ENCODE assay signal across 3 worm cellular contexts in genomic region chrV:11644166-11644565, ce11.
TF ChIP-seq lines count a peak whose summit lies in the region.

Gene bir-1, plus strand, starts transcription at chrV:11644477.

TF ChIP-seq in whole organism, L1 larva, 84 proteins besides CTCF, POLR2A, EP300 and RAD21 (continued from another document and continues in another):
- TF ChIP-seq blmp-1 (tag; optimal IDR thresholded peaks at IDR 0.05; lab: Kevin White, UChicago) = peak; percentile 65
- TF ChIP-seq lin-14 (GFP tag; optimal IDR thresholded peaks at IDR 0.05; lab: Kevin White, UChicago) = peak; percentile 79
- TF ChIP-seq snu-23 (GFP tag; optimal IDR thresholded peaks at IDR 0.05; lab: Kevin White, UChicago) = peak; percentile 66
- TF ChIP-seq nhr-20 (tag; optimal IDR thresholded peaks at IDR 0.05; lab: Kevin White, UChicago) = peak; percentile 49
- TF ChIP-seq elt-2 (tag; optimal IDR thresholded peaks at IDR 0.05; lab: Kevin White, UChicago) = no peak
- peak; percentile 52 for TF ChIP-seq irx-1 (tag; optimal IDR thresholded peaks at IDR 0.05; lab: Kevin White, UChicago)
- TF ChIP-seq ces-1 (GFP tag; optimal IDR thresholded peaks at IDR 0.05; lab: Kevin White, UChicago) = no peak
- peak; percentile 40 for TF ChIP-seq dsc-1 (tag; optimal IDR thresholded peaks at IDR 0.05; lab: Kevin White, UChicago)
- no peak for TF ChIP-seq fkh-10 (GFP tag; optimal IDR thresholded peaks at IDR 0.05; lab: Kevin White, UChicago)
- no peak for TF ChIP-seq F16B12.6 (tag; optimal IDR thresholded peaks at IDR 0.05; lab: Kevin White, UChicago)
- peak; percentile 33 for TF ChIP-seq unc-86 (tag; optimal IDR thresholded peaks at IDR 0.05; lab: Kevin White, UChicago)
- peak; percentile 60 for TF ChIP-seq isw-1 (GFP tag; IDR thresholded peaks at IDR 0.05; lab: Robert Waterston, UW)
- peak; percentile 50 for TF ChIP-seq snpc-4 (tag; optimal IDR thresholded peaks at IDR 0.05; lab: Kevin White, UChicago)
- no peak for TF ChIP-seq unc-62 (GFP tag; optimal IDR thresholded peaks at IDR 0.05; lab: Kevin White, UChicago)
- peak; percentile 77 for TF ChIP-seq mep-1 (tag; optimal IDR thresholded peaks at IDR 0.05; lab: Kevin White, UChicago)
- TF ChIP-seq nhr-12 (tag; optimal IDR thresholded peaks at IDR 0.05; lab: Kevin White, UChicago) = no peak
- no peak for TF ChIP-seq sptf-1 (tag; optimal IDR thresholded peaks at IDR 0.05; lab: Kevin White, UChicago)
- TF ChIP-seq egl-27 (tag; optimal IDR thresholded peaks at IDR 0.05; lab: Kevin White, UChicago) = no peak
- TF ChIP-seq swsn-7 (tag; optimal IDR thresholded peaks at IDR 0.05; lab: Kevin White, UChicago) = peak; percentile 54
- peak; percentile 18 for TF ChIP-seq nhr-77 (tag; optimal IDR thresholded peaks at IDR 0.05; lab: Kevin White, UChicago)
- TF ChIP-seq elt-3 (tag; optimal IDR thresholded peaks at IDR 0.05; lab: Kevin White, UChicago) = peak in 1 of 6 experiments; percentile 4
- peak; percentile 55 for TF ChIP-seq unc-130 (tag; optimal IDR thresholded peaks at IDR 0.05; lab: Kevin White, UChicago)
- peak in 1 of 2 experiments; percentile 84 for TF ChIP-seq mdl-1 (tag; optimal IDR thresholded peaks at IDR 0.05; lab: Kevin White, UChicago)
- TF ChIP-seq rnt-1 (tag; optimal IDR thresholded peaks at IDR 0.05; lab: Kevin White, UChicago) = peak; percentile 91
- TF ChIP-seq pag-3 (tag; optimal IDR thresholded peaks at IDR 0.05; lab: Kevin White, UChicago; ENCODE audit: borderline replicate concordance, insufficient read depth) = peak; percentile 19
- TF ChIP-seq pax-3 (tag; optimal IDR thresholded peaks at IDR 0.05; lab: Kevin White, UChicago) = peak; percentile 60
- TF ChIP-seq fkh-4 (tag; optimal IDR thresholded peaks at IDR 0.05; lab: Kevin White, UChicago; ENCODE audit: borderline replicate concordance) = peak; percentile 24
- TF ChIP-seq zip-4 (GFP tag; optimal IDR thresholded peaks at IDR 0.05; lab: Kevin White, UChicago) = no peak
- TF ChIP-seq aha-1 (tag; optimal IDR thresholded peaks at IDR 0.05; lab: Kevin White, UChicago) = no peak
- TF ChIP-seq lsy-2 (tag; optimal IDR thresholded peaks at IDR 0.05; lab: Kevin White, UChicago) = peak; percentile 52 to 80
- TF ChIP-seq lin-35 (GFP tag; optimal IDR thresholded peaks at IDR 0.05; lab: Kevin White, UChicago) = peak; percentile 76 to 89
- peak; percentile 68 for TF ChIP-seq nhr-47 (tag; optimal IDR thresholded peaks at IDR 0.05; lab: Kevin White, UChicago)
- TF ChIP-seq ceh-63 (GFP tag; optimal IDR thresholded peaks at IDR 0.05; lab: Kevin White, UChicago) = no peak
- peak; percentile 71 for TF ChIP-seq skn-1 (tag; optimal IDR thresholded peaks at IDR 0.05; lab: Kevin White, UChicago)
- peak; percentile 62 for TF ChIP-seq nhr-85 (tag; lab: Kevin White, UChicago)
- TF ChIP-seq nhr-84 (tag; optimal IDR thresholded peaks at IDR 0.05; lab: Kevin White, UChicago) = no peak
- TF ChIP-seq pqm-1 (tag; optimal IDR thresholded peaks at IDR 0.05; lab: Kevin White, UChicago) = no peak
- peak; percentile 25 for TF ChIP-seq fos-1 (tag; optimal IDR thresholded peaks at IDR 0.05; lab: Kevin White, UChicago)
- peak; percentile 11; the same call in 1 of the 2 replicates for TF ChIP-seq mab-9 (GFP tag; IDR thresholded peaks at IDR 0.05; lab: Robert Waterston, UW)
- peak; percentile 21 for TF ChIP-seq nhr-19 (GFP tag; conservative IDR thresholded peaks at IDR 0.05; lab: Robert Waterston, UW)
- peak; percentile 79 for TF ChIP-seq nhr-71 (tag; optimal IDR thresholded peaks at IDR 0.05; lab: Kevin White, UChicago)
- TF ChIP-seq ztf-11 (tag; optimal IDR thresholded peaks at IDR 0.05; lab: Kevin White, UChicago) = peak in 1 of 2 experiments; percentile 60
- TF ChIP-seq ceh-90 (tag; optimal IDR thresholded peaks at IDR 0.05; lab: Kevin White, UChicago) = peak; percentile 69
- no peak for TF ChIP-seq sox-4 (tag; optimal IDR thresholded peaks at IDR 0.05; lab: Kevin White, UChicago)

TF ChIP-seq in whole organism, L3 larva, 47 proteins besides CTCF, POLR2A, EP300 and RAD21 (continued from another document):
- peak; percentile 59 for TF ChIP-seq nhr-25 (tag; optimal IDR thresholded peaks at IDR 0.05; lab: Kevin White, UChicago)
- TF ChIP-seq lin-15B (tag; optimal IDR thresholded peaks at IDR 0.05; lab: Kevin White, UChicago) = peak; percentile 87
- peak; percentile 70 for TF ChIP-seq nhr-43 (tag; optimal IDR thresholded peaks at IDR 0.05; lab: Kevin White, UChicago; ENCODE audit: poor library complexity, severe bottlenecking)
- TF ChIP-seq lin-39 (tag; optimal IDR thresholded peaks at IDR 0.05; lab: Kevin White, UChicago) = peak; percentile 87
TF ChIP-seq in whole organism, L3 larva: peak in this region for 14.

TF ChIP-seq in whole organism, young adult, 124 proteins besides CTCF, POLR2A, EP300 and RAD21 (continued from another document):
- TF ChIP-seq die-1 (tag; optimal IDR thresholded peaks at IDR 0.05; lab: Kevin White, UChicago) = no peak
- TF ChIP-seq B0035.1 (tag; optimal IDR thresholded peaks at IDR 0.05; lab: Kevin White, UChicago) = no peak
- 0 out of 2 replicates have a peak, but pooled peaks have one; percentile 23 for TF ChIP-seq ekl-4 (GFP tag; IDR thresholded peaks at IDR 0.05; lab: Robert Waterston, UW)
- TF ChIP-seq mes-4 (tag; optimal IDR thresholded peaks at IDR 0.05; lab: Kevin White, UChicago) = no peak
- peak; percentile 74 for TF ChIP-seq mcd-1 (GFP tag; IDR thresholded peaks at IDR 0.05; lab: Robert Waterston, UW)
- TF ChIP-seq ztf-6 (GFP tag; IDR thresholded peaks at IDR 0.05; lab: Robert Waterston, UW) = no peak
- peak; percentile 81 for TF ChIP-seq attf-5 (GFP tag; optimal IDR thresholded peaks at IDR 0.05; lab: Kevin White, UChicago)
- TF ChIP-seq Y79H2A.3 (GFP tag; conservative IDR thresholded peaks at IDR 0.05; lab: Robert Waterston, UW) = no peak
- no peak for TF ChIP-seq mel-28 (tag; optimal IDR thresholded peaks at IDR 0.05; lab: Kevin White, UChicago; ENCODE audit: borderline replicate concordance)
- TF ChIP-seq B0336.3 (GFP tag; IDR thresholded peaks at IDR 0.05; lab: Robert Waterston, UW) = no peak
- peak; percentile 35 for TF ChIP-seq ztf-18 (tag; optimal IDR thresholded peaks at IDR 0.05; lab: Kevin White, UChicago)
- peak; percentile 34; the same call in 1 of the 2 replicates for TF ChIP-seq hmg-1.2 (GFP tag; IDR thresholded peaks at IDR 0.05; lab: Robert Waterston, UW)
- TF ChIP-seq egl-18 (GFP tag; IDR thresholded peaks at IDR 0.05; lab: Robert Waterston, UW) = no peak
- peak in 1 of 2 experiments; percentile 7 for TF ChIP-seq rec-8 (tag; optimal IDR thresholded peaks at IDR 0.05; lab: Kevin White, UChicago)
- TF ChIP-seq bed-1 (GFP tag; IDR thresholded peaks at IDR 0.05; lab: Robert Waterston, UW) = no peak
- no peak for TF ChIP-seq zim-3 (tag; optimal IDR thresholded peaks at IDR 0.05; lab: Kevin White, UChicago)
- 0 out of 2 replicates have a peak, but pooled peaks have one; percentile 61 for TF ChIP-seq bed-2 (GFP tag; IDR thresholded peaks at IDR 0.05; lab: Robert Waterston, UW)
- no peak for TF ChIP-seq ceh-40 (GFP tag; IDR thresholded peaks at IDR 0.05; lab: Robert Waterston, UW)
- TF ChIP-seq sea-2 (GFP tag; IDR thresholded peaks at IDR 0.05; lab: Robert Waterston, UW) = no peak
- peak; percentile 35 for TF ChIP-seq madf-10 (tag; optimal IDR thresholded peaks at IDR 0.05; lab: Kevin White, UChicago)
- no peak for TF ChIP-seq F57A8.1 (GFP tag; optimal IDR thresholded peaks at IDR 0.05; lab: Kevin White, UChicago)
- no peak for TF ChIP-seq let-607 (tag; optimal IDR thresholded peaks at IDR 0.05; lab: Kevin White, UChicago)
- no peak for TF ChIP-seq fkh-3 (tag; optimal IDR thresholded peaks at IDR 0.05; lab: Kevin White, UChicago)
- peak; percentile 57; the same call in 1 of the 2 replicates for TF ChIP-seq madf-6 (GFP tag; IDR thresholded peaks at IDR 0.05; lab: Robert Waterston, UW)
- TF ChIP-seq ccch-3 (GFP tag; optimal IDR thresholded peaks at IDR 0.05; lab: Kevin White, UChicago) = no peak
- TF ChIP-seq dpff-1 (tag; optimal IDR thresholded peaks at IDR 0.05; lab: Kevin White, UChicago) = no peak
- TF ChIP-seq madf-8 (GFP tag; conservative IDR thresholded peaks at IDR 0.05; lab: Robert Waterston, UW) = peak; percentile 15; the same call in 1 of the 2 replicates
- TF ChIP-seq sptf-2 (GFP tag; optimal IDR thresholded peaks at IDR 0.05; lab: Kevin White, UChicago) = no peak
- no peak for TF ChIP-seq sdz-38 (tag; optimal IDR thresholded peaks at IDR 0.05; lab: Kevin White, UChicago)
- no peak for TF ChIP-seq Y53F4B.3 (GFP tag; IDR thresholded peaks at IDR 0.05; lab: Robert Waterston, UW)
- TF ChIP-seq snpc-3.4 (tag; optimal IDR thresholded peaks at IDR 0.05; lab: Kevin White, UChicago) = no peak
- TF ChIP-seq C06A6.2 (GFP tag; conservative IDR thresholded peaks at IDR 0.05; lab: Robert Waterston, UW) = no peak
- TF ChIP-seq cebp-2 (GFP tag; IDR thresholded peaks at IDR 0.05; lab: Robert Waterston, UW) = no peak
- TF ChIP-seq nfyb-1 (GFP tag; IDR thresholded peaks at IDR 0.05; lab: Robert Waterston, UW) = no peak
- no peak for TF ChIP-seq egrh-3 (GFP tag; IDR thresholded peaks at IDR 0.05; lab: Robert Waterston, UW)
- TF ChIP-seq gei-17 (GFP tag; optimal IDR thresholded peaks at IDR 0.05; lab: Kevin White, UChicago) = no peak
- peak; percentile 42 for TF ChIP-seq unc-130 (GFP tag; optimal IDR thresholded peaks at IDR 0.05; lab: Kevin White, UChicago)
- no peak for TF ChIP-seq nhr-90 (tag; optimal IDR thresholded peaks at IDR 0.05; lab: Kevin White, UChicago)
- TF ChIP-seq hsf-1 (GFP tag; IDR thresholded peaks at IDR 0.05; lab: Robert Waterston, UW) = no peak
- no peak for TF ChIP-seq ztf-25 (GFP tag; IDR thresholded peaks at IDR 0.05; lab: Robert Waterston, UW)
- no peak for TF ChIP-seq pha-4 (tag; optimal IDR thresholded peaks at IDR 0.05; lab: Kevin White, UChicago)
- TF ChIP-seq ceh-100 (GFP tag; IDR thresholded peaks at IDR 0.05; lab: Robert Waterston, UW) = no peak
- no peak for TF ChIP-seq attf-6 (GFP tag; IDR thresholded peaks at IDR 0.05; lab: Robert Waterston, UW)
- TF ChIP-seq T26A5.8 (tag; optimal IDR thresholded peaks at IDR 0.05; lab: Kevin White, UChicago) = no peak
- peak; percentile 30; the same call in 1 of the 2 replicates for TF ChIP-seq F33H1.4 (GFP tag; IDR thresholded peaks at IDR 0.05; lab: Robert Waterston, UW)
- TF ChIP-seq ceh-58 (GFP tag; IDR thresholded peaks at IDR 0.05; lab: Robert Waterston, UW) = no peak
- no peak for TF ChIP-seq aptf-2 (GFP tag; conservative IDR thresholded peaks at IDR 0.05; lab: Robert Waterston, UW)
- TF ChIP-seq ceh-27 (GFP tag; optimal IDR thresholded peaks at IDR 0.05; lab: Kevin White, UChicago) = no peak
- no peak for TF ChIP-seq madf-3 (GFP tag; IDR thresholded peaks at IDR 0.05; lab: Robert Waterston, UW)
- TF ChIP-seq lin-26 (GFP tag; IDR thresholded peaks at IDR 0.05; lab: Robert Waterston, UW) = no peak
- no peak for TF ChIP-seq lag-1 (GFP tag; IDR thresholded peaks at IDR 0.05; lab: Robert Waterston, UW)
- no peak for TF ChIP-seq somi-1 (GFP tag; optimal IDR thresholded peaks at IDR 0.05; lab: Kevin White, UChicago)
- TF ChIP-seq attf-3 (GFP tag; conservative IDR thresholded peaks at IDR 0.05; lab: Robert Waterston, UW) = peak; percentile 22; the same call in 1 of the 2 replicates
- TF ChIP-seq ztf-22 (GFP tag; optimal IDR thresholded peaks at IDR 0.05; lab: Kevin White, UChicago) = no peak
- TF ChIP-seq akir-1 (GFP tag; optimal IDR thresholded peaks at IDR 0.05; lab: Kevin White, UChicago) = no peak
- peak; percentile 46; the same call in 1 of the 2 replicates for TF ChIP-seq Y95B8A.8 (GFP tag; IDR thresholded peaks at IDR 0.05; lab: Robert Waterston, UW)
- peak; percentile 1 for TF ChIP-seq K12H6.12 (tag; optimal IDR thresholded peaks at IDR 0.05; lab: Kevin White, UChicago)
- 0 out of 2 replicates have a peak, but pooled peaks have one; percentile 27 for TF ChIP-seq pbrm-1 (GFP tag; IDR thresholded peaks at IDR 0.05; lab: Robert Waterston, UW)
- no peak for TF ChIP-seq F49E8.2 (tag; optimal IDR thresholded peaks at IDR 0.05; lab: Kevin White, UChicago; ENCODE audit: insufficient read depth)
- TF ChIP-seq lsy-27 (tag; optimal IDR thresholded peaks at IDR 0.05; lab: Kevin White, UChicago; ENCODE audit: borderline replicate concordance, insufficient read depth) = no peak
- no peak for TF ChIP-seq ama-1 (optimal IDR thresholded peaks at IDR 0.05; lab: Kevin White, UChicago)
- no peak for TF ChIP-seq ama-1 (GFP tag; optimal IDR thresholded peaks at IDR 0.05; lab: Kevin White, UChicago)
- TF ChIP-seq K11D2.4 (GFP tag; IDR thresholded peaks at IDR 0.05; lab: Robert Waterston, UW) = no peak
- no peak for TF ChIP-seq F10E7.11 (tag; optimal IDR thresholded peaks at IDR 0.05; lab: Kevin White, UChicago)
- 0 out of 2 replicates have a peak, but pooled peaks have one; percentile 23 for TF ChIP-seq Y67H2A.10 (GFP tag; conservative IDR thresholded peaks at IDR 0.05; lab: Robert Waterston, UW)
- no peak for TF ChIP-seq rpc-1 (optimal IDR thresholded peaks at IDR 0.05; lab: Kevin White, UChicago)
- no peak for TF ChIP-seq rpc-1 (tag; optimal IDR thresholded peaks at IDR 0.05; lab: Kevin White, UChicago)
- peak; percentile 66 for TF ChIP-seq D2030.7 (GFP tag; IDR thresholded peaks at IDR 0.05; lab: Robert Waterston, UW)
- no peak for TF ChIP-seq tlf-1 (GFP tag; optimal IDR thresholded peaks at IDR 0.05; lab: Kevin White, UChicago)
- TF ChIP-seq atf-7 (tag; optimal IDR thresholded peaks at IDR 0.05; lab: Kevin White, UChicago) = no peak
- no peak for TF ChIP-seq snpc-1.3 (tag; optimal IDR thresholded peaks at IDR 0.05; lab: Kevin White, UChicago; ENCODE audit: insufficient read depth)
- TF ChIP-seq ztf-26 (tag; optimal IDR thresholded peaks at IDR 0.05; lab: Kevin White, UChicago) = no peak
- 0 out of 2 replicates have a peak, but pooled peaks have one; percentile 8 for TF ChIP-seq zfh-2 (GFP tag; conservative IDR thresholded peaks at IDR 0.05; lab: Robert Waterston, UW)
- TF ChIP-seq ZK185.1 (tag; optimal IDR thresholded peaks at IDR 0.05; lab: Kevin White, UChicago; ENCODE audit: poor library complexity, severe bottlenecking) = peak; percentile 51
- no peak for TF ChIP-seq nhr-27 (tag; optimal IDR thresholded peaks at IDR 0.05; lab: Kevin White, UChicago)
- TF ChIP-seq Y56A3A.18 (GFP tag; IDR thresholded peaks at IDR 0.05; lab: Robert Waterston, UW) = no peak
- TF ChIP-seq cebp-1 (GFP tag; IDR thresholded peaks at IDR 0.05; lab: Robert Waterston, UW) = no peak
- peak; percentile 52 for TF ChIP-seq cebp-1 (tag; optimal IDR thresholded peaks at IDR 0.05; lab: Kevin White, UChicago)
- peak; percentile 21 for TF ChIP-seq him-1 (tag; optimal IDR thresholded peaks at IDR 0.05; lab: Kevin White, UChicago)
- TF ChIP-seq hlh-12 (tag; optimal IDR thresholded peaks at IDR 0.05; lab: Kevin White, UChicago) = no peak
- TF ChIP-seq lin-40 (tag; optimal IDR thresholded peaks at IDR 0.05; lab: Kevin White, UChicago) = no peak
